Worm (Caenorhabditis elegans) whole organism, L3 larva: Measurements from ENCODE around the gene asd-1.

Experiments used
- ZK546.5 ChIP-seq: sonication (generic microtip); optimal IDR thresholded peaks from 2 replicates; lab custom pipeline; 2017; ENCODE audit warnings: missing biosample characterization, missing genetic modification characterization
- ceh-9 ChIP-seq: sonication (generic microtip); optimal IDR thresholded peaks from 2 replicates; lab custom pipeline; 2018; ENCODE audit warnings: missing biosample characterization, missing genetic modification characterization
- elt-3 ChIP-seq, 3 experiments: fragments of 150-350 bp in 1 of 3; sonication (generic microtip) in 2 of 3; optimal IDR thresholded peaks; 2 replicates in 2 of 3; 4 replicates in 1 of 3; lab custom pipeline; 2014 to 2017; ENCODE audit warnings: missing biosample characterization in 3 of 3, missing genetic modification characterization in 3 of 3
- fkh-10 ChIP-seq: sonication (generic microtip); optimal IDR thresholded peaks from 2 replicates; lab custom pipeline; 2017; ENCODE audit warnings: missing biosample characterization, missing genetic modification reagents, missing genetic modification characterization
- mdl-1 ChIP-seq: fragments of 150-350 bp; optimal IDR thresholded peaks from 2 replicates; lab custom pipeline; 2014; ENCODE audit warnings: missing biosample characterization, missing genetic modification characterization
- nfya-1 ChIP-seq: sonication (generic microtip); optimal IDR thresholded peaks from 2 replicates; lab custom pipeline; 2017; ENCODE audit warnings: missing genetic modification characterization, mild to moderate bottlenecking, missing compliant biosample characterization, antibody characterized with exemption, moderate library complexity; ENCODE audit not compliant: insufficient read depth
- nhr-23 ChIP-seq: fragments of 150-350 bp; optimal IDR thresholded peaks from 2 replicates; lab custom pipeline; 2014; ENCODE audit warnings: missing biosample characterization, missing genetic modification reagents, missing genetic modification characterization
- nhr-25 ChIP-seq: sonication (generic microtip); optimal IDR thresholded peaks from 2 replicates; lab custom pipeline; 2017; ENCODE audit warnings: missing biosample characterization, missing genetic modification characterization

DNA sequence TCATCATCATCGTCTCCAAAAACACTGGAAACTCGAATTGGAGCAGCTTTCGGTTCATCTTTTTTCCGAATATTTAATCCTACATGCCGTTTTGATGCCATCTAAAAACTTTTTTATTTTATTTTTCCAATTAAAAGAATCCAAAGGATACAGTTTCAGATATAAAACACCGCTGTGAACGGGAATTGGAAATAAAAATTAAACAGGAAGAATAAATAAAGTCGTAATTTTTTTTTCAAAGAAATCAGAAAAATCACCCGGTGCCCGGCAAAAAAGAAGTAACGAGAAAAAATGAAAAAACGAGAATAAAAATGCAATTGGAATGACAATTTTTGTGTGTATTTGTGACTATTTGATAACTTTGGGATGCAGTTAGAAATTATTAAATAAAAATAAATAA is 28.4 kb upstream of the asd-1 start, which contains the start of gene ccdc-55:
- no peak for TF ChIP-seq elt-3 (tag; optimal IDR thresholded peaks at IDR 0.05; lab: Kevin White, UChicago)
- TF ChIP-seq mdl-1 (tag; lab: Kevin White, UChicago) = no peak
- no peak for TF ChIP-seq fkh-10 (GFP tag; lab: Kevin White, UChicago)
- no peak for TF ChIP-seq nfya-1 (tag; lab: Kevin White, UChicago)
- TF ChIP-seq nhr-25 (tag; lab: Kevin White, UChicago) = no peak
- no peak for TF ChIP-seq ZK546.5
- TF ChIP-seq ceh-9 = no peak
- no peak for TF ChIP-seq nhr-23 (tag; lab: Kevin White, UChicago)
